In genomic region chrII:14904635-14905034, ce11 we compare ENCODE assay signal across 2 worm cellular contexts.
A peak's percentile ranks its signal among the peaks of the same experiment; 100 is the strongest.
TF ChIP-seq lines count a peak whose summit lies in the region.

No protein-coding gene starts in this region.

TF ChIP-seq in whole organism, L4 larva, 104 proteins besides CTCF, POLR2A, EP300 and RAD21:
- TF ChIP-seq set-16 (GFP tag; IDR thresholded peaks at IDR 0.05; lab: Robert Waterston, UW) (peak; percentile 57), dmd-9 (GFP tag; IDR thresholded peaks at IDR 0.05; lab: Robert Waterston, UW) (no peak), F26F4.8 (GFP tag; conservative IDR thresholded peaks at IDR 0.05; lab: Robert Waterston, UW) (no peak), aha-1 (tag; lab: Kevin White, UChicago) (peak; percentile 80)

TF ChIP-seq in whole organism, young adult, 124 proteins besides CTCF, POLR2A, EP300 and RAD21:
- no peak for TF ChIP-seq T07F8.4 (tag; optimal IDR thresholded peaks at IDR 0.05; lab: Kevin White, UChicago)
- TF ChIP-seq nhr-120 (GFP tag; IDR thresholded peaks at IDR 0.05; lab: Robert Waterston, UW): no peak
- TF ChIP-seq F10E7.11 (tag; optimal IDR thresholded peaks at IDR 0.05; lab: Kevin White, UChicago): no peak
- peak; percentile 72 for TF ChIP-seq zfh-2 (GFP tag; conservative IDR thresholded peaks at IDR 0.05; lab: Robert Waterston, UW)
- TF ChIP-seq aptf-3 (GFP tag; IDR thresholded peaks at IDR 0.05; lab: Robert Waterston, UW): no peak
- no peak for TF ChIP-seq B0261.1 (tag; optimal IDR thresholded peaks at IDR 0.05; lab: Kevin White, UChicago)
- TF ChIP-seq egrh-3 (GFP tag; IDR thresholded peaks at IDR 0.05; lab: Robert Waterston, UW): 0 out of 2 replicates have a peak, but pooled peaks have one; percentile 11
